Worm (Caenorhabditis elegans) whole organism, L1 larva: Measurements from ENCODE around the gene srh-146.

Source experiments
- ceh-63 ChIP-seq: fragments of 200-800 bp; sonication (Bioruptor generic); optimal IDR thresholded peaks from 2 replicates; lab custom pipeline; 2018; ENCODE audit warnings: mild to moderate bottlenecking, missing genetic modification characterization, missing compliant biosample characterization
- ceh-82 ChIP-seq, 3 experiments: fragments of 150-350 bp in 1 of 3; sonication (generic microtip) in 2 of 3; optimal IDR thresholded peaks; 2 replicates each; lab custom pipeline; 2014 to 2017; ENCODE audit warnings: missing biosample characterization in 3 of 3, missing genetic modification characterization in 3 of 3
- ces-1 ChIP-seq: fragments of 150-350 bp; optimal IDR thresholded peaks from 2 replicates; lab custom pipeline; 2014; ENCODE audit warnings: missing biosample characterization, missing genetic modification reagents, missing genetic modification characterization
- dpl-1 ChIP-seq, 3 experiments: fragments of 150-350 bp in 2 of 3; sonication (generic microtip) in 1 of 3; optimal IDR thresholded peaks; 2 replicates each; lab custom pipeline; 2014 to 2017; ENCODE audit warnings: missing biosample characterization in 3 of 3, missing genetic modification characterization in 3 of 3, missing genetic modification reagents in 3 of 3
- elt-2 ChIP-seq: sonication (generic microtip); optimal IDR thresholded peaks from 2 replicates; lab custom pipeline; 2016; ENCODE audit warnings: missing genetic modification characterization, mild to moderate bottlenecking, inconsistent platforms, missing compliant biosample characterization, missing genetic modification reagents
- lin-35 ChIP-seq, 2 experiments: fragments of 150-350 bp; optimal IDR thresholded peaks; 2 replicates each; lab custom pipeline; 2014; ENCODE audit warnings: missing biosample characterization in 2 of 2, missing genetic modification characterization in 2 of 2, missing genetic modification reagents in 2 of 2
- mab-9 ChIP-seq: fragments of 200-800 bp; sonication (Bioruptor generic); IDR thresholded peaks from 2 replicates; pipeline ENCODE4 v1.3.6; 2022; ENCODE audit warnings: missing genetic modification reagents, missing genetic modification characterization, missing compliant biosample characterization
- mef-2 ChIP-seq: fragments of 150-350 bp; optimal IDR thresholded peaks from 2 replicates; lab custom pipeline; 2014; ENCODE audit warnings: missing biosample characterization, missing genetic modification characterization
- nhr-76 ChIP-seq: sonication (generic microtip); optimal IDR thresholded peaks from 2 replicates; lab custom pipeline; 2017; ENCODE audit warnings: missing biosample characterization, missing genetic modification characterization
- sptf-1 ChIP-seq: fragments of 150-350 bp; optimal IDR thresholded peaks from 2 replicates; lab custom pipeline; 2014; ENCODE audit warnings: missing biosample characterization, missing genetic modification characterization
- zag-1 ChIP-seq: fragments of 150-350 bp; optimal IDR thresholded peaks from 2 replicates; lab custom pipeline; 2014; ENCODE audit warnings: missing biosample characterization, missing genetic modification characterization
- zip-4 ChIP-seq: fragments of 200-800 bp; sonication (Bioruptor generic); optimal IDR thresholded peaks from 2 replicates; lab custom pipeline; 2018; ENCODE audit warnings: mild to moderate bottlenecking, missing genetic modification characterization, moderate library complexity, missing compliant biosample characterization

DNA sequence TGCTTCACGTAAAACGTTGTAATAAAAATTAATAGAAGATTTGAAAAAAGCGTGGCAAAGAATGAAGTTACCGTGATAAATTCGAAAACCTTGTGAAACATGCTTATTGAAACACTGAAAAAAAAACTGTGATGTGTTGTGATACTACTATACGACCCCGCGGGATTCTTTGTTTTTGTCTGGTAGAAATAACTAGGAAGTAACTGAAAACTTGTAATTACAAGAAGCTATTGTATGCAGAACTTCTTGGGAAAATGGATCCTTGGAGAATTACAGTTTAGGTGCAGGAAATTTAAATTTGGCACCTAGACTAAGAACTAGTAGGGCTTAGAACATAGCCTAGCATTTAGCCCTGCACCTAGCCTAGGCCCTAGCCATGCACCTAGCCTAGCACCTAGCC lies 34.2 kb upstream of the srh-146 start, which contains the start of gene str-39:
- TF ChIP-seq mab-9 (no peak), ces-1 (GFP tag; lab: Kevin White, UChicago) (no peak), mef-2 (tag; lab: Kevin White, UChicago) (no peak), ceh-82 (tag; optimal IDR thresholded peaks at IDR 0.05; lab: Kevin White, UChicago) (no peak), ceh-63 (GFP tag; lab: Kevin White, UChicago) (no peak), nhr-76 (no peak), dpl-1 (GFP tag; optimal IDR thresholded peaks at IDR 0.05; lab: Kevin White, UChicago) (no peak), zip-4 (GFP tag; lab: Kevin White, UChicago) (no peak), elt-2 (no peak), sptf-1 (no peak), lin-35 (GFP tag; optimal IDR thresholded peaks at IDR 0.05; lab: Kevin White, UChicago) (no peak), zag-1 (tag; lab: Kevin White, UChicago) (no peak)
